Fruit fly (Drosophila melanogaster): ENCODE results near the gene CG13358.

CG13358 gene

dm6 chrX:841941-842340 is 37.2 kb upstream of the CG13358 start (continued):
- no peak for TF ChIP-seq CG1792 (GFP tag; optimal IDR thresholded peaks at IDR 0.05)
- no peak for TF ChIP-seq CG11560 (tag; IDR thresholded peaks at IDR 0.05)
- TF ChIP-seq sima (GFP tag; optimal IDR thresholded peaks at IDR 0.05): no peak
- TF ChIP-seq jigr1 (GFP tag; IDR thresholded peaks at IDR 0.05): no peak
- TF ChIP-seq CG18262 (tag; optimal IDR thresholded peaks at IDR 0.05): peak; percentile 3
- TF ChIP-seq mirr (GFP tag; optimal IDR thresholded peaks at IDR 0.05): no peak
- TF ChIP-seq CG10209 (GFP tag; optimal IDR thresholded peaks at IDR 0.05): no peak
- peak; percentile 5 for TF ChIP-seq caup (GFP tag; optimal IDR thresholded peaks at IDR 0.05; ENCODE audit: severe bottlenecking)
- TF ChIP-seq CG11398 (GFP tag; optimal IDR thresholded peaks at IDR 0.05): no peak
- TF ChIP-seq gsb (GFP tag; IDR thresholded peaks at IDR 0.05): no peak
- TF ChIP-seq PHDP (tag; optimal IDR thresholded peaks at IDR 0.05): peak; percentile 1
- no peak for TF ChIP-seq CG17612 (GFP tag; IDR thresholded peaks at IDR 0.05)
- no peak for TF ChIP-seq CG10321 (GFP tag; IDR thresholded peaks at IDR 0.05)
- TF ChIP-seq Hmx (GFP tag; optimal IDR thresholded peaks at IDR 0.05): no peak
- no peak for TF ChIP-seq CG17328 (GFP tag; IDR thresholded peaks at IDR 0.05)
- peak; percentile 31 for TF ChIP-seq Sox102F (GFP tag; optimal IDR thresholded peaks at IDR 0.05)
- no peak for TF ChIP-seq CG14050 (GFP tag; IDR thresholded peaks at IDR 0.05)
- no peak for TF ChIP-seq slp2 (GFP tag; optimal IDR thresholded peaks at IDR 0.05)
- no peak for TF ChIP-seq CG3847 (GFP tag; IDR thresholded peaks at IDR 0.05)
- no peak for TF ChIP-seq salm (tag; optimal IDR thresholded peaks at IDR 0.05)
- TF ChIP-seq Med (GFP tag): peak; percentile 69
- TF ChIP-seq CG11696 (GFP tag; IDR thresholded peaks at IDR 0.05): no peak
- peak; percentile 11; the same call in 1 of the 2 replicates for TF ChIP-seq CG10366 (GFP tag; IDR thresholded peaks at IDR 0.05)
- TF ChIP-seq sna (GFP tag; IDR thresholded peaks at IDR 0.05; ENCODE audit: partially characterized antibody): no peak
- no peak for TF ChIP-seq cato (GFP tag; optimal IDR thresholded peaks at IDR 0.05; ENCODE audit: borderline replicate concordance)
- TF ChIP-seq CG6813 (GFP tag; optimal IDR thresholded peaks at IDR 0.05): peak; percentile 34
- peak; percentile 38 for TF ChIP-seq lab (GFP tag; optimal IDR thresholded peaks at IDR 0.05)
- TF ChIP-seq CG31388 (GFP tag; optimal IDR thresholded peaks at IDR 0.05): no peak
- peak; percentile 16; the same call in 1 of the 2 replicates for TF ChIP-seq ranshi (GFP tag; IDR thresholded peaks at IDR 0.05)
- no peak for TF ChIP-seq CG8478 (optimal IDR thresholded peaks at IDR 0.05)
- TF ChIP-seq CG2199 (GFP tag; IDR thresholded peaks at IDR 0.05): no peak
- no peak for TF ChIP-seq CG32532 (GFP tag; IDR thresholded peaks at IDR 0.05)
- no peak for TF ChIP-seq Tbp (GFP tag; optimal IDR thresholded peaks at IDR 0.05)
- no peak for TF ChIP-seq knrl (GFP tag; IDR thresholded peaks at IDR 0.05; ENCODE audit: partially characterized antibody)
- TF ChIP-seq Gug (GFP tag; IDR thresholded peaks at IDR 0.05): peak; percentile 20; the same call in 1 of the 4 replicates
- TF ChIP-seq CG13624 (GFP tag; optimal IDR thresholded peaks at IDR 0.05): no peak
- no peak for TF ChIP-seq Mad (GFP tag; optimal IDR thresholded peaks at IDR 0.05)
- TF ChIP-seq Neu2 (GFP tag; optimal IDR thresholded peaks at IDR 0.05; ENCODE audit: borderline replicate concordance): no peak
- no peak for TF ChIP-seq CG1647 (GFP tag; optimal IDR thresholded peaks at IDR 0.05)
- TF ChIP-seq MBD-R2 (GFP tag; IDR thresholded peaks at IDR 0.05): no peak
- TF ChIP-seq CG7987 (GFP tag; optimal IDR thresholded peaks at IDR 0.05): no peak
- TF ChIP-seq crp (GFP tag; optimal IDR thresholded peaks at IDR 0.05): no peak
- no peak for TF ChIP-seq fru (optimal IDR thresholded peaks at IDR 0.05)
- no peak for TF ChIP-seq CG6654 (GFP tag; optimal IDR thresholded peaks at IDR 0.05)
- no peak for TF ChIP-seq CG11247 (GFP tag; IDR thresholded peaks at IDR 0.05)
- no peak for TF ChIP-seq corto (GFP tag; optimal IDR thresholded peaks at IDR 0.05)
- TF ChIP-seq Hr51 (GFP tag; optimal IDR thresholded peaks at IDR 0.05): peak in 1 of 2 experiments; percentile 31
- TF ChIP-seq Doc3 (GFP tag; IDR thresholded peaks at IDR 0.05; ENCODE audit: partially characterized antibody): no peak
- TF ChIP-seq dan (GFP tag; IDR thresholded peaks at IDR 0.05): no peak
- TF ChIP-seq CHES-1-like (GFP tag; optimal IDR thresholded peaks at IDR 0.05): no peak

Data from whole organism, embryonic.